Worm (Caenorhabditis elegans): ENCODE measurements around the gene folt-2.

The folt-2 gene

DNA sequence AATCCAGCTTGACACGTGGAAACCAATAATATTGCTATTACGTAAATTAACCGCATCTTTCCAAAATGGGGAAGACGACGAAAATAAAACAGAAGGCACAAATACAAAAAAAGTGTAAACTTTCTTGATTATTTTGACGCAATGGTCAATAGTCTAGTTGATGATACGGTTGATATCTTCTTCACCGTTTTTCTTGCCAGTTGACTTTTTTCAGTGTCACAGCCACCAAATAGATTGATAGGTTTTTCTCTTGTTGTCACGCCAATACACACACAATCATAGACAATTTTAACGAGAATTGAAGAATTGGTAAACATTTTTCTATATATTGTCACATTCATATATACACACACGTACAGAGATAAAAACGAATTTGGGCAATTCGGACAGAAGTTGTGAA lies 34.1 kb upstream of the folt-2 start, which contains the start of gene zmp-3:
Gene zmp-3, minus strand, starts transcription at position 101 of the 400 bp plus-strand sequence.
- no peak for TF ChIP-seq nfya-2 (GFP tag; IDR thresholded peaks at IDR 0.05)
- TF ChIP-seq xnd-1 (tag; optimal IDR thresholded peaks at IDR 0.05), result no peak
- no peak for TF ChIP-seq dpl-1 (GFP tag; optimal IDR thresholded peaks at IDR 0.05)
- no peak for TF ChIP-seq dpff-1 (tag; optimal IDR thresholded peaks at IDR 0.05)
- TF ChIP-seq somi-1 (GFP tag; optimal IDR thresholded peaks at IDR 0.05), result no peak
- no peak for TF ChIP-seq madf-3 (GFP tag; IDR thresholded peaks at IDR 0.05)
- no peak for TF ChIP-seq nfya-1 (tag; optimal IDR thresholded peaks at IDR 0.05; ENCODE audit: borderline replicate concordance, insufficient read depth)
- no peak for TF ChIP-seq ZK185.1 (tag; optimal IDR thresholded peaks at IDR 0.05; ENCODE audit: poor library complexity, severe bottlenecking)
- TF ChIP-seq B0019.2 (GFP tag; conservative IDR thresholded peaks at IDR 0.05), result no peak
- no peak for TF ChIP-seq snpc-1.1 (tag; optimal IDR thresholded peaks at IDR 0.05; ENCODE audit: insufficient read depth)
- no peak for TF ChIP-seq snpc-3.4 (tag; optimal IDR thresholded peaks at IDR 0.05)
- TF ChIP-seq attf-5 (GFP tag; optimal IDR thresholded peaks at IDR 0.05), result no peak
- no peak for TF ChIP-seq nhr-27 (tag; optimal IDR thresholded peaks at IDR 0.05)
- no peak for TF ChIP-seq K11D2.4 (GFP tag; IDR thresholded peaks at IDR 0.05)
- no peak for TF ChIP-seq lsl-1 (GFP tag; optimal IDR thresholded peaks at IDR 0.05)
- no peak for TF ChIP-seq egl-44 (GFP tag; IDR thresholded peaks at IDR 0.05)
- no peak for TF ChIP-seq gei-17 (GFP tag; optimal IDR thresholded peaks at IDR 0.05)

- TF ChIP-seq akir-1 (GFP tag; optimal IDR thresholded peaks at IDR 0.05), result no peak
- TF ChIP-seq ztf-26 (tag; optimal IDR thresholded peaks at IDR 0.05), result no peak
- no peak for TF ChIP-seq fkh-3 (tag; optimal IDR thresholded peaks at IDR 0.05)
- TF ChIP-seq let-526 (GFP tag; IDR thresholded peaks at IDR 0.05), result no peak
- TF ChIP-seq atf-7 (tag; optimal IDR thresholded peaks at IDR 0.05), result no peak
- no peak for TF ChIP-seq madf-10 (tag; optimal IDR thresholded peaks at IDR 0.05)
- TF ChIP-seq bed-2 (GFP tag; IDR thresholded peaks at IDR 0.05), result no peak
- TF ChIP-seq F55B11.4 (tag; optimal IDR thresholded peaks at IDR 0.05; ENCODE audit: borderline replicate concordance, insufficient read depth), result no peak
- TF ChIP-seq mxl-1 (tag; optimal IDR thresholded peaks at IDR 0.05), result no peak
- TF ChIP-seq snpc-1.3 (tag; optimal IDR thresholded peaks at IDR 0.05; ENCODE audit: insufficient read depth), result no peak
- TF ChIP-seq let-607 (tag; optimal IDR thresholded peaks at IDR 0.05), result no peak
Measured at ce11 chrV:2903227-2903626, 27.8 kb upstream of the folt-2 start, which contains the start of gene C31B8.7. TSS of gene C31B8.7 (minus strand) at chrV:2903327.

ce11 chrV:2899867-2900266 lies 24.5 kb upstream of the folt-2 start, which contains the start of gene str-46:
TSS of gene str-46 (minus strand) at chrV:2899967.
- no peak for TF ChIP-seq nfya-2 (GFP tag; IDR thresholded peaks at IDR 0.05)
- TF ChIP-seq Y53F4B.3 (GFP tag; IDR thresholded peaks at IDR 0.05), result no peak

DNA sequence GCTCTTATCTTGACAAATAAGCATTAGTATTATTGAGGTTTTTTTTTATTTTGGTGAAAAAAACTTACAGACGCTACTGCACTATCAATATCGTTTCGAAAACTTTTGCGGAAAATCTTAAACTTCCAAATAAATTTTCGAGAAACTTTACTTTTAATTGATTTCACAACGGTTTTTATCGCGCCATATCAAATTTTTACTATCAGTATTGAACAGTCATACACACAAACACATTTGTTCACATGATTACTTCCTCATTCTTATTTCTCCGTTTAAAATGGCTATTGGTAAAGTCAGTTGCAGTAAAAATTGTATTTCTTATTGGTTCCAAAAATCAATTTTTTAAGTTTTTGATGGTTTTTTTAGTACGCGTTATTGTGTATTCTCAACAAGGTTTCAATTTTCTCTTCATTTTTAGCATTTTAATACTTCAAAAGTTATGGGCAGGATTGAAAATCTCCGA lies 20.8 kb upstream of the folt-2 start, which contains the start of gene pals-32:
Gene pals-32, plus strand, starts transcription at position 413 of the 463 bp plus-strand sequence.
- no peak for TF ChIP-seq nfya-1 (tag; optimal IDR thresholded peaks at IDR 0.05; ENCODE audit: borderline replicate concordance, insufficient read depth)
- no peak for TF ChIP-seq ceh-91 (GFP tag; IDR thresholded peaks at IDR 0.05)
- TF ChIP-seq egrh-3 (GFP tag; IDR thresholded peaks at IDR 0.05), result no peak
- no peak for TF ChIP-seq bed-1 (GFP tag; IDR thresholded peaks at IDR 0.05)

Measured in whole organism, young adult.